Worm (Caenorhabditis elegans) whole organism, L4/young adult: ENCODE data around the gene srg-17.

ENCODE experiments used
- W03F9.2 ChIP-seq: fragments of 150-350 bp; optimal IDR thresholded peaks from 2 replicates; lab custom pipeline; 2014; ENCODE audit warnings: missing biosample characterization, missing genetic modification characterization
- dao-5 ChIP-seq: sonication (generic microtip); optimal IDR thresholded peaks from 2 replicates; lab custom pipeline; 2016; ENCODE audit warnings: missing genotype, missing genetic modification characterization, moderate library complexity, missing compliant biosample characterization
- him-1 ChIP-seq: sonication (generic microtip); optimal IDR thresholded peaks from 2 replicates; lab custom pipeline; 2016; ENCODE audit warnings: missing genotype, missing genetic modification reagents, missing genetic modification characterization, missing compliant biosample characterization

- no peak for TF ChIP-seq him-1 (tag; lab: Kevin White, UChicago)
- no peak for TF ChIP-seq dao-5
- peak; percentile 72 for TF ChIP-seq W03F9.2 (tag; lab: Kevin White, UChicago)
These were observed 14.1 kb upstream of the srg-17 start, which contains the start of gene tag-281 for ce11 chrII:12459422-12459821.
